Worm (Caenorhabditis elegans): ENCODE results near the gene egl-43.

- TF ChIP-seq ces-1 (GFP tag; optimal IDR thresholded peaks at IDR 0.05) (no peak), nhr-77 (tag; optimal IDR thresholded peaks at IDR 0.05) (no peak), tlp-1 (tag; optimal IDR thresholded peaks at IDR 0.05) (no peak), zag-1 (tag; optimal IDR thresholded peaks at IDR 0.05) (no peak), fos-1 (tag; optimal IDR thresholded peaks at IDR 0.05) (no peak), nhr-20 (tag; optimal IDR thresholded peaks at IDR 0.05) (no peak), lir-3 (tag; optimal IDR thresholded peaks at IDR 0.05; ENCODE audit: poor library complexity) (no peak), swsn-7 (tag; optimal IDR thresholded peaks at IDR 0.05) (no peak)
These were observed 25.2 kb downstream of the egl-43 start, which contains the start of gene ZK892.6 for ce11 chrII:9980077-9980631.
